Fruit fly (Drosophila melanogaster) whole organism, embryonic: Measurements from ENCODE around the gene CG34417.

ENCODE experiments used
- ATbp ChIP-seq: fragments of 200-800 bp; sonication (Bioruptor generic); optimal IDR thresholded peaks from 2 replicates; lab custom pipeline; 2017; ENCODE audit warnings: missing biosample characterization, mild to moderate bottlenecking, missing genetic modification characterization, missing genetic modification reagents
- Antp ChIP-seq: fragments of 200-800 bp; sonication (Bioruptor generic); optimal IDR thresholded peaks from 3 replicates; lab custom pipeline; 2016; ENCODE audit warnings: missing biosample characterization, missing genetic modification characterization
- CG11398 ChIP-seq: fragments of 200-800 bp; sonication (Bioruptor generic); optimal IDR thresholded peaks from 2 replicates; lab custom pipeline; 2016; ENCODE audit warnings: missing biosample characterization, missing genetic modification characterization
- CG11696 ChIP-seq: fragments of 200-800 bp; sonication (Bioruptor generic); IDR thresholded peaks from 2 replicates; pipeline ENCODE4 v1.3.6; 2022; ENCODE audit warnings: missing biosample characterization, missing genetic modification characterization
- CG1233 ChIP-seq: fragments of 200-800 bp; sonication (Bioruptor generic); optimal IDR thresholded peaks from 4 replicates; lab custom pipeline; 2018; ENCODE audit warnings: missing biosample characterization, mild to moderate bottlenecking, missing genetic modification characterization
- CG12744 ChIP-seq: fragments of 200-800 bp; sonication (Bioruptor generic); optimal IDR thresholded peaks from 2 replicates; lab custom pipeline; 2016; ENCODE audit warnings: missing biosample characterization, missing genetic modification characterization
- CG13287 ChIP-seq: fragments of 200-800 bp; sonication (Bioruptor generic); IDR thresholded peaks from 2 replicates; pipeline ENCODE4 v1.3.6; 2022; ENCODE audit warnings: missing biosample characterization, missing genetic modification characterization; ENCODE audit not compliant: partially characterized antibody
- CG13894 ChIP-seq: fragments of 200-800 bp; sonication (Bioruptor generic); optimal IDR thresholded peaks from 3 replicates; lab custom pipeline; 2018; ENCODE audit warnings: missing biosample characterization, mild to moderate bottlenecking, missing genetic modification characterization, moderate library complexity
- CG1647 ChIP-seq: fragments of 200-800 bp; sonication (Bioruptor generic); optimal IDR thresholded peaks from 3 replicates; lab custom pipeline; 2016; ENCODE audit warnings: missing biosample characterization, missing genetic modification characterization
- CG18599 ChIP-seq: fragments of 200-800 bp; sonication (Bioruptor generic); optimal IDR thresholded peaks from 3 replicates; lab custom pipeline; 2017; ENCODE audit warnings: missing biosample characterization, missing genetic modification characterization, mild to moderate bottlenecking, moderate library complexity, missing genetic modification reagents
- CG2678 ChIP-seq: fragments of 200-800 bp; sonication (Bioruptor generic); optimal IDR thresholded peaks from 3 replicates; lab custom pipeline; 2019; ENCODE audit warnings: missing biosample characterization, mild to moderate bottlenecking, missing genetic modification characterization, moderate library complexity
- CG3281 ChIP-seq: fragments of 200-800 bp; sonication (Bioruptor generic); optimal IDR thresholded peaks from 3 replicates; lab custom pipeline; 2017; ENCODE audit warnings: missing biosample characterization, mild to moderate bottlenecking, missing genetic modification characterization
- CG6654 ChIP-seq: fragments of 200-800 bp; sonication (Bioruptor generic); optimal IDR thresholded peaks from 2 replicates; lab custom pipeline; 2017; ENCODE audit warnings: missing biosample characterization, mild to moderate bottlenecking, missing genetic modification characterization
- CG6813 ChIP-seq: fragments of 200-800 bp; sonication (Bioruptor generic); optimal IDR thresholded peaks from 2 replicates; lab custom pipeline; 2017; ENCODE audit warnings: missing biosample characterization, missing genetic modification characterization, mild to moderate bottlenecking, moderate library complexity, missing genetic modification reagents
- CG7357 ChIP-seq: fragments of 200-800 bp; sonication (Bioruptor generic); IDR thresholded peaks from 3 replicates; pipeline ENCODE4 v1.3.6; 2022; ENCODE audit warnings: missing biosample characterization, missing genetic modification characterization
- CG9727 ChIP-seq: fragments of 200-800 bp; sonication (Bioruptor generic); optimal IDR thresholded peaks from 3 replicates; lab custom pipeline; 2017; ENCODE audit warnings: missing biosample characterization, mild to moderate bottlenecking, missing genetic modification characterization
- CG9932 ChIP-seq: fragments of 200-800 bp; sonication (Bioruptor generic); IDR thresholded peaks from 2 replicates; pipeline ENCODE4 v1.3.6; 2022; ENCODE audit warnings: missing biosample characterization, missing genetic modification characterization
- CTCF ChIP-seq: fragments of 200-800 bp; sonication (Bioruptor generic); optimal IDR thresholded peaks from 2 replicates; lab custom pipeline; 2017; ENCODE audit warnings: missing biosample characterization, mild to moderate bottlenecking, missing genetic modification characterization, moderate library complexity
- CrebB ChIP-seq: fragments of 200-800 bp; sonication (Bioruptor generic); optimal IDR thresholded peaks from 3 replicates; lab custom pipeline; 2018; ENCODE audit warnings: missing biosample characterization, mild to moderate bottlenecking, missing genetic modification characterization
- Dref ChIP-seq: fragments of 200-800 bp; sonication (Bioruptor generic); IDR thresholded peaks from 2 replicates; pipeline ENCODE4 v1.3.6; 2022; ENCODE audit warnings: missing biosample characterization, missing genetic modification characterization
- H2.0 ChIP-seq: fragments of 200-800 bp; sonication (Bioruptor generic); IDR thresholded peaks from 2 replicates; pipeline ENCODE4 v1.3.6; 2022; ENCODE audit warnings: missing biosample characterization, missing genetic modification characterization
- Med ChIP-seq: fragments of 200-800 bp; sonication (Bioruptor generic); peaks from one replicate; lab custom pipeline; 2016; ENCODE audit warnings: missing biosample characterization, missing genetic modification characterization, mild to moderate bottlenecking, inconsistent platforms, moderate library complexity
- Meics ChIP-seq: fragments of 200-800 bp; sonication (Bioruptor generic); optimal IDR thresholded peaks from 2 replicates; lab custom pipeline; 2017; ENCODE audit warnings: missing biosample characterization, mild to moderate bottlenecking, missing genetic modification characterization
- Nf-YB ChIP-seq: fragments of 200-800 bp; sonication (Bioruptor generic); optimal IDR thresholded peaks from 3 replicates; lab custom pipeline; 2019; ENCODE audit warnings: missing biosample characterization, mild to moderate bottlenecking, missing genetic modification characterization, moderate library complexity
- Rfx ChIP-seq: fragments of 200-800 bp; sonication (Bioruptor generic); IDR thresholded peaks from 2 replicates; pipeline ENCODE4 v1.3.6; 2022; ENCODE audit warnings: missing biosample characterization, missing genetic modification characterization
- bcd ChIP-seq: fragments of 200-800 bp; sonication (Bioruptor generic); optimal IDR thresholded peaks from 2 replicates; lab custom pipeline; 2017; ENCODE audit warnings: missing biosample characterization, mild to moderate bottlenecking, missing genetic modification characterization
- bigmax ChIP-seq: fragments of 200-800 bp; sonication (Bioruptor generic); optimal IDR thresholded peaks from 2 replicates; lab custom pipeline; 2018; ENCODE audit warnings: missing biosample characterization, mild to moderate bottlenecking, missing genetic modification characterization
- eyg ChIP-seq: fragments of 200-800 bp; sonication (Bioruptor generic); optimal IDR thresholded peaks from 3 replicates; lab custom pipeline; 2016; ENCODE audit warnings: missing biosample characterization, missing genetic modification characterization
- grn ChIP-seq: fragments of 200-800 bp; sonication (Bioruptor generic); optimal IDR thresholded peaks from 3 replicates; lab custom pipeline; 2017; ENCODE audit warnings: missing biosample characterization, missing genetic modification characterization
- gro ChIP-seq: fragments of 200-800 bp; sonication (Bioruptor generic); optimal IDR thresholded peaks from 2 replicates; lab custom pipeline; 2016; ENCODE audit warnings: missing biosample characterization, missing genetic modification characterization
- ham ChIP-seq: fragments of 200-800 bp; sonication (Bioruptor generic); IDR thresholded peaks from 2 replicates; pipeline ENCODE4 v1.3.6; 2022; ENCODE audit warnings: missing biosample characterization, missing genetic modification characterization
- hkb ChIP-seq, 2 experiments: fragments of 200-800 bp in 1 of 2; fragments of >200 bp in 1 of 2; sonication (Bioruptor generic) in 1 of 2; IDR thresholded peaks in 1 of 2; optimal IDR thresholded peaks in 1 of 2; 2 replicates each; pipeline versions ENCODE4 v1.3.6 to Lab custom; 2017 to 2022; ENCODE audit warnings: missing biosample characterization in 1 of 2, missing genetic modification characterization in 1 of 2
- jigr1 ChIP-seq: fragments of 200-800 bp; sonication (Bioruptor generic); IDR thresholded peaks from 3 replicates; pipeline ENCODE4 v1.3.6; 2022; ENCODE audit warnings: missing biosample characterization, missing genetic modification characterization
- jing ChIP-seq: fragments of 200-800 bp; sonication (Bioruptor generic); optimal IDR thresholded peaks from 2 replicates; lab custom pipeline; 2018; ENCODE audit warnings: missing biosample characterization, mild to moderate bottlenecking, missing genetic modification characterization
- kni ChIP-seq: fragments of 200-800 bp; sonication (Bioruptor generic); optimal IDR thresholded peaks from 3 replicates; lab custom pipeline; 2017; ENCODE audit warnings: mild to moderate bottlenecking, missing biosample characterization, missing genetic modification reagents, missing genetic modification characterization
- lab ChIP-seq: fragments of 200-800 bp; sonication (Bioruptor generic); optimal IDR thresholded peaks from 3 replicates; lab custom pipeline; 2017; ENCODE audit warnings: missing biosample characterization, missing genetic modification characterization, mild to moderate bottlenecking, moderate library complexity, missing genetic modification reagents
- nerfin-1 ChIP-seq: fragments of 200-800 bp; sonication (Bioruptor generic); optimal IDR thresholded peaks from 3 replicates; lab custom pipeline; 2019; ENCODE audit warnings: missing biosample characterization, mild to moderate bottlenecking, missing genetic modification characterization, moderate library complexity
- oc ChIP-seq: fragments of 200-800 bp; sonication (Bioruptor generic); optimal IDR thresholded peaks from 2 replicates; lab custom pipeline; 2018; ENCODE audit warnings: missing biosample characterization, mild to moderate bottlenecking, missing genetic modification characterization, moderate library complexity
- otp ChIP-seq: fragments of 200-800 bp; sonication (Bioruptor generic); IDR thresholded peaks from 3 replicates; pipeline ENCODE4, ENCODE4 v1.3.6; 2022; ENCODE audit warnings: missing biosample characterization, missing genetic modification characterization
- rib ChIP-seq: fragments of 200-800 bp; sonication (Bioruptor generic); IDR thresholded peaks from 2 replicates; pipeline ENCODE4 v1.3.6; 2022; ENCODE audit warnings: missing biosample characterization, missing genetic modification characterization
- sc ChIP-seq, 3 experiments: fragments of >200 bp in 2 of 3; fragments of 200-800 bp in 1 of 3; sonication (Bioruptor generic) in 1 of 3; optimal IDR thresholded peaks; 2 replicates in 2 of 3; 3 replicates in 1 of 3; lab custom pipeline; 2017; ENCODE audit warnings: mild to moderate bottlenecking in 1 of 3, missing biosample characterization in 1 of 3, missing genetic modification characterization in 1 of 3, missing genetic modification reagents in 1 of 3
- sens ChIP-seq: fragments of 200-800 bp; sonication (Bioruptor generic); peaks from one replicate; lab custom pipeline; 2016; ENCODE audit warnings: missing biosample characterization, missing genetic modification characterization
- wdn ChIP-seq: fragments of 200-800 bp; sonication (Bioruptor generic); IDR thresholded peaks from 2 replicates; pipeline ENCODE4 v1.3.6; 2022; ENCODE audit warnings: missing biosample characterization, missing genetic modification characterization
- zfh1 ChIP-seq: fragments of 200-800 bp; sonication (Bioruptor generic); IDR thresholded peaks from 3 replicates; pipeline ENCODE4 v1.3.6; 2022; ENCODE audit warnings: missing biosample characterization, missing genetic modification characterization

Gene CG34417

DNA sequence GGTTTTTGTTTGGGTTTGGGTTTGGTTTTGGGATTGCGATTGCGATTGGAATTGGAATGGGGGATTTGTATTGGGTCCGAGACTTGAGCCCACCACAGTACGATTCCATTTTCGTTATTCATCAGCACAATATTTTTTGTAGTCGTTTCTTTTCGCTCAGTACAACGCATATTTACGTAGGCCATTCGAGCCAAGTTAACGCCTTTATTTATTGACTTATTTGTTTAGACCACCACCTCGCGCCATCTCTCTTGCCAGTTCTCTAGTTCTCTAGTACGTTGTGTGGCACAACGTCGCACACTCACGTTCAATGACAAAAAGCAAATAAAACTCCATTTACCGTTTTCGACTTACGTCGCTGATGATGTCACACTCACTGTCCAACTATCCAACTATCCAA is 64.1 kb downstream of the CG34417 start:
- no peak for TF ChIP-seq eyg (GFP tag; lab: Kevin White, UChicago)
- 0 out of 2 replicates have a peak, but pooled peaks have one; percentile 6 for TF ChIP-seq Rfx
- TF ChIP-seq CG3281 (GFP tag; lab: Kevin White, UChicago) = peak; percentile 11
- 0 out of 2 replicates have a peak, but pooled peaks have one; percentile 15 for TF ChIP-seq CG11696
- peak; percentile 18 for TF ChIP-seq CG6813 (GFP tag; lab: Kevin White, UChicago)
- TF ChIP-seq CG9932 (GFP tag; lab: Robert Waterston, UW) = peak; percentile 21; the same call in 1 of the 2 replicates
- TF ChIP-seq kni (GFP tag; lab: Kevin White, UChicago) = peak; percentile 22
- TF ChIP-seq ATbp = peak; percentile 29
- TF ChIP-seq CG18599 (GFP tag; lab: Kevin White, UChicago) = peak; percentile 0
- TF ChIP-seq CG9727 = peak; percentile 2
- peak; percentile 33 for TF ChIP-seq sens (GFP tag; lab: Kevin White, UChicago)
- peak; percentile 9 for TF ChIP-seq lab (GFP tag; lab: Kevin White, UChicago)
- TF ChIP-seq rib (GFP tag; lab: Robert Waterston, UW) = no peak
- no peak for TF ChIP-seq Meics (GFP tag; lab: Kevin White, UChicago)
- TF ChIP-seq CG2678 = peak; percentile 2
- no peak for TF ChIP-seq CG1647 (GFP tag; lab: Kevin White, UChicago)
- peak; percentile 1 for TF ChIP-seq CG11398 (GFP tag; lab: Kevin White, UChicago)
- peak; percentile 1 for TF ChIP-seq CG1233
- TF ChIP-seq Med (GFP tag; lab: Kevin White, UChicago) = peak; percentile 66

DNA sequence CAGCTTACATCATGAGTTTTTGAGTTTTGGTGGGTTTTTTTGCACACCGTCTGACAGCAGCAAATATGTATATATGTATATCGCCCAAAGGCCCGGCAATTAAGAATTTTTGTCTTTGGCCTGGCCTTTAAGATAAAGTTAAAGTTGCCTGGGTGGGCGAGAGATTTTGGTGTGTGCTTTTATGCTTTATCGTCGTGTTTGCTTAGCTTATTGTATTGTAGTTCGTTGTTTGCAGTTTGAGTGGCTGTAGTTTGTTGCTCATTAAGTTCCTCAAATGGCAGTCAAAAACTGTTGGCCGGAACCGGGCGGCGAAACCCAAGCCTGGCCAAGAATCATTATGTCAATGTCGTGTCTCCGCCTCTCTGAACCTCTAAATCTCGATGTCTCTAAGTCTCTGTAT is 71.3 kb downstream of the CG34417 start:
- TF ChIP-seq CG13894 (tag; lab: Kevin White, UChicago) (peak; percentile 65), Dref (GFP tag; lab: Robert Waterston, UW) (no peak), Med (GFP tag; lab: Kevin White, UChicago) (peak; percentile 76), CG13287 (GFP tag; lab: Robert Waterston, UW) (no peak), jing (no peak), Nf-YB (GFP tag; lab: Kevin White, UChicago) (no peak)

dm6 chrX:6612509-6612908 is 71.9 kb downstream of the CG34417 start:
- TF ChIP-seq ham (GFP tag; lab: Robert Waterston, UW) (no peak), H2.0 (GFP tag; lab: Robert Waterston, UW) (no peak), wdn (GFP tag; lab: Robert Waterston, UW) (no peak), CG12744 (GFP tag; lab: Kevin White, UChicago) (no peak), jigr1 (no peak), hkb (optimal IDR thresholded peaks at IDR 0.05; lab: Kevin White, UChicago) (no peak), hkb (GFP tag; IDR thresholded peaks at IDR 0.05; lab: Robert Waterston, UW) (no peak), CrebB (tag; lab: Kevin White, UChicago) (no peak), CG7357 (GFP tag; lab: Robert Waterston, UW) (no peak), CTCF (GFP tag; lab: Kevin White, UChicago) (no peak), bigmax (GFP tag; lab: Kevin White, UChicago) (no peak), Antp (GFP tag; lab: Kevin White, UChicago) (no peak), CG6654 (GFP tag; lab: Kevin White, UChicago) (no peak), Rfx (no peak), oc (no peak), grn (peak; percentile 84), otp (GFP tag; lab: Robert Waterston, UW) (no peak), nerfin-1 (tag; lab: Kevin White, UChicago) (no peak), kni (GFP tag; lab: Kevin White, UChicago) (peak; percentile 7), sc (optimal IDR thresholded peaks at IDR 0.05; lab: Kevin White, UChicago) (no peak), sc (GFP tag; optimal IDR thresholded peaks at IDR 0.05; lab: Kevin White, UChicago) (no peak), zfh1 (GFP tag; lab: Robert Waterston, UW) (no peak), Nf-YB (GFP tag; lab: Kevin White, UChicago) (peak; percentile 33), bcd (GFP tag; lab: Kevin White, UChicago) (no peak), gro (GFP tag; lab: Kevin White, UChicago) (no peak), CG1647 (GFP tag; lab: Kevin White, UChicago) (no peak)
